Fruit fly (Drosophila melanogaster) whole organism: ENCODE measurements around the gene CG10472.

ENCODE experiments used
- CG8478 ChIP-seq: fragments of >200 bp; optimal IDR thresholded peaks from 2 replicates; lab custom pipeline; 2018; ENCODE audit warnings: inconsistent platforms
- Dll ChIP-seq: fragments of >200 bp; optimal IDR thresholded peaks from 2 replicates; lab custom pipeline; 2017
- EcR ChIP-seq, 2 experiments: fragments of >200 bp; optimal IDR thresholded peaks; 2 replicates each; lab custom pipeline; 2017; ENCODE audit warnings: missing biosample characterization in 2 of 2, missing genetic modification characterization in 2 of 2, missing genetic modification reagents in 2 of 2
- pan ChIP-seq: fragments of >200 bp; optimal IDR thresholded peaks from 2 replicates; lab custom pipeline; 2017
- psq ChIP-seq: fragments of >200 bp; optimal IDR thresholded peaks from 2 replicates; lab custom pipeline; 2017
- usp ChIP-seq: fragments of >200 bp; optimal IDR thresholded peaks from 2 replicates; lab custom pipeline; 2017; ENCODE audit warnings: missing biosample characterization, missing genetic modification characterization, mixed read lengths

Gene CG10472

dm6 chr3L:6059062-6059708 lies 3.5 kb downstream of the CG10472 start, which contains the start of gene CG6592:
CG6592 (plus strand) TSS chr3L:6059658.
- TF ChIP-seq pan (lab: Kevin White, UChicago) = no peak
- TF ChIP-seq CG8478 (lab: Kevin White, UChicago) = no peak
- TF ChIP-seq usp = no peak
- TF ChIP-seq Dll (lab: Kevin White, UChicago) = no peak
- TF ChIP-seq psq (lab: Kevin White, UChicago) = no peak

DNA sequence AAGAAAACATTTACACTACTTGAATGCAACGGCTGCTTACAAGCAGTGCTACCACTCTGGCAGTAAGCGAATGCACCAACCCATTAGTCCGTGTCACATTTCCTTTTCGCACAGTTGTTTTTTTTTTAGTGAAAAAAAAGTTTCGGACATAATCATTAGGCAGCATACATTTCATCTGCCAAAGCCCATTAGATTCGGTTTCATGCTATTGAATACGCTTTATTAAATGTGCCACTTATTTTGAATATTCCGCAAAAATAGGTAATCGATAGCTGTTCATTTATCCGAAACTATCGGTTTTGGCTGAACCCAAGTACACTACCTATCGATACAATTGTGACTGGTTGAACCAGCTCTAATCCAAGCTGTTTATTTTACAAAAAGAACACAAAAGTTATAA lies 7.9 kb downstream of the CG10472 start, which contains the start of gene tant:
Gene tant (plus strand): TSS at position 334 of the 400 bp plus-strand sequence.
- TF ChIP-seq usp (no peak), Dll (lab: Kevin White, UChicago) (no peak), psq (lab: Kevin White, UChicago) (no peak), pan (lab: Kevin White, UChicago) (no peak), EcR (GFP tag; optimal IDR thresholded peaks at IDR 0.05; lab: Kevin White, UChicago) (no peak), CG8478 (lab: Kevin White, UChicago) (no peak)

dm6 chr3L:6054343-6054742 lies 8.4 kb downstream of the CG10472 start, which contains the start of gene Jon65Ai:
Jon65Ai (minus strand) TSS chr3L:6054443.
- TF ChIP-seq CG8478 (lab: Kevin White, UChicago) (no peak), psq (lab: Kevin White, UChicago) (no peak), EcR (GFP tag; optimal IDR thresholded peaks at IDR 0.05; lab: Kevin White, UChicago) (no peak), Dll (lab: Kevin White, UChicago) (no peak), pan (lab: Kevin White, UChicago) (no peak), usp (no peak)

dm6 chr3L:6052021-6052420 lies 10.7 kb downstream of the CG10472 start, which contains the start of gene Jon65Aii:
Jon65Aii (plus strand) TSS chr3L:6052321.
- TF ChIP-seq EcR (GFP tag; optimal IDR thresholded peaks at IDR 0.05; lab: Kevin White, UChicago) (no peak), pan (lab: Kevin White, UChicago) (no peak), Dll (lab: Kevin White, UChicago) (no peak), usp (no peak), psq (lab: Kevin White, UChicago) (no peak), CG8478 (lab: Kevin White, UChicago) (no peak)

DNA sequence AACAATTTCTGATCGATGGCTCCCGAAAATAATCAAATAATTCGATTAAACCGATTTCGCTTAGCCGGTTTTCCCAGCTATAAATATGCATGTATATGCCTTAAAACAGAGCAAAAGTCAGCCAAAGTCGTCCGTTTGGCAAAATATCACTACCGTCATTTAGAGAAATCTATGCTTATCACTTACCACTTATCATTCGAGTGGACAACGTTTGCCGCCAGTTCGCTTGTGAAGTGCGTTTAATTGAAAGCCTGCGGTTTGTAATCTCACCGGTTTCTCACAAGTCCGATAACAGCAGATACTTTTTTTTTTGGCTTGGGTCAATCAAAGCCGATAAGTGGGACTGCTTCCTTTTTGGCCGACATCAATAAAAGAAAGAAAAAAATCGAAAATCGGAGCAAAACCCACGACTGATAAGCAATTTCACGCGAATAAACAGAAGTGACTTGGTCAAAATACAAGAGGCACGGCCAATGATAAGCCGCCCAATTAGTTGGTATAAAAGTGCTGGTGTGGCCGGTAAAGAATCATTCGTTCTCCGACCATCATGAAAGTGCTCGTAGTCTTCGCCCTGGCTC lies 12.4 kb downstream of the CG10472 start, which contains the start of gene Jon65Aiii:
Gene Jon65Aiii (plus strand): TSS at position 528 of the 578 bp plus-strand sequence.
- TF ChIP-seq usp (no peak), Dll (lab: Kevin White, UChicago) (no peak), psq (lab: Kevin White, UChicago) (no peak), EcR (GFP tag; optimal IDR thresholded peaks at IDR 0.05; lab: Kevin White, UChicago) (no peak), pan (lab: Kevin White, UChicago) (no peak), CG8478 (lab: Kevin White, UChicago) (no peak)

DNA sequence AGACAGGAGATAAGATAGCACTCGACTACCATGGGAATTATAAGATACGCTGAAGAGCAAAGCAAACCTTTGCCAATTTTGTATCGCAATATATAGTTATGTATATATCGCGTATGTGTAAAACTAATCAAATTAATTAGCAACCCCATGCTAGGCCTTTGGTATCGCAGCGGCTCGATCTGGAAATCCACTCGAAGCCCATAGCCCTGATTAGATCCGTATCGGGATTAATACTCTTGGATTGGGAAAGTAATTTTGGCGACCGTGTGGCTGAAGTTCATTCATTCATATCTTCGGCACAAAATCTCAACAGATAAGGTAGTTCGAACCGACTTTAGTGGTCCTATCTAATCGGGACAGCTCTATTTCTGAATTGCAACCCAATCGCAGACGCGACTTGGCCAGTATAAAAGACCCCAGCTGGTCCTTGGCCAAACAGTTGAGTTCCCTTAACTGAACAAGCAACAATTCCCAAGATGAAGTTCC lies 23.9 kb downstream of the CG10472 start, which contains the start of gene Jon65Aiv:
Gene Jon65Aiv (plus strand): TSS at position 436 of the 486 bp plus-strand sequence.
- TF ChIP-seq pan (lab: Kevin White, UChicago) (no peak), EcR (GFP tag; optimal IDR thresholded peaks at IDR 0.05; lab: Kevin White, UChicago) (no peak), CG8478 (lab: Kevin White, UChicago) (no peak), Dll (lab: Kevin White, UChicago) (no peak), usp (no peak), psq (lab: Kevin White, UChicago) (no peak)

DNA sequence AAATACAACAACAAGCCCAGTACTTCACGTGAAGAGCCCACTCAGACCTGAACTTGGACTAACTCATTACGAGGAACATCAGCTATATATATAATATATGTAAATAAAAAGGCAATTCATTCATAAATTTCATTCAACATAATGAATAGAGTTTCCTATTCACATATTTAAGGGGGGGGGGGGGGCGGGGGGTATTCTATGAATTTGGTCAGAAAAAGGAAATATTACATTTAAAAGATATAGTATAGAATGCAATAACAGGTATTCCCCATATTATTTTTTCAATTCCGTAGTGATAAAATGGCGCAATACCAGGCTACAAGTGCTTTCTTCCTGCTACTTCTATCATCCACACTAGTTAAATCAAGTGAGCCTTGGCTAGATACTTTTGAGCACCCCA lies 25.9 kb downstream of the CG10472 start, which contains the start of gene CG6462:
Gene CG6462 (plus strand): TSS at position 301 of the 400 bp plus-strand sequence.
- TF ChIP-seq EcR (GFP tag; optimal IDR thresholded peaks at IDR 0.05; lab: Kevin White, UChicago) (no peak), pan (lab: Kevin White, UChicago) (no peak), Dll (lab: Kevin White, UChicago) (no peak), psq (lab: Kevin White, UChicago) (no peak), CG8478 (lab: Kevin White, UChicago) (no peak), usp (no peak)

dm6 chr3L:6036141-6036540 lies 26.6 kb downstream of the CG10472 start:
- TF ChIP-seq pan (lab: Kevin White, UChicago) = no peak
- TF ChIP-seq EcR (GFP tag; optimal IDR thresholded peaks at IDR 0.05; lab: Kevin White, UChicago) = no peak
- no peak for TF ChIP-seq CG8478 (lab: Kevin White, UChicago)
- no peak for TF ChIP-seq usp
- no peak for TF ChIP-seq psq (lab: Kevin White, UChicago)
- TF ChIP-seq Dll (lab: Kevin White, UChicago) = no peak

dm6 chr3L:6034916-6035315 lies 27.8 kb downstream of the CG10472 start, which contains the start of gene yip7:
yip7 (plus strand) TSS chr3L:6035216.
- no peak for TF ChIP-seq pan (lab: Kevin White, UChicago)
- TF ChIP-seq usp = no peak
- no peak for TF ChIP-seq Dll (lab: Kevin White, UChicago)
- no peak for TF ChIP-seq EcR (GFP tag; optimal IDR thresholded peaks at IDR 0.05; lab: Kevin White, UChicago)
- TF ChIP-seq CG8478 (lab: Kevin White, UChicago) = no peak
- no peak for TF ChIP-seq psq (lab: Kevin White, UChicago)

dm6 chr3L:6034511-6034910 lies 28.2 kb downstream of the CG10472 start, which contains the start of gene CG10477:
CG10477 (minus strand) TSS chr3L:6034611.
- TF ChIP-seq usp (no peak), Dll (lab: Kevin White, UChicago) (no peak), psq (lab: Kevin White, UChicago) (no peak), CG8478 (lab: Kevin White, UChicago) (no peak), pan (lab: Kevin White, UChicago) (no peak), EcR (GFP tag; optimal IDR thresholded peaks at IDR 0.05; lab: Kevin White, UChicago) (no peak)

dm6 chr3L:6033008-6033407 lies 29.7 kb downstream of the CG10472 start:
- no peak for TF ChIP-seq usp
- no peak for TF ChIP-seq pan (lab: Kevin White, UChicago)
- no peak for TF ChIP-seq Dll (lab: Kevin White, UChicago)
